In genomic region chr3L:17310509-17310908, dm6 we compare ENCODE assay signal across 1 fruit fly cellular context.
TF ChIP-seq lines count a peak whose summit lies in the region.

No protein-coding gene starts in this region.

TF ChIP-seq in whole organism, embryonic, 481 proteins besides CTCF, POLR2A, EP300 and RAD21 (continued from another document and continues in another):
- TF ChIP-seq insv (GFP tag; optimal IDR thresholded peaks at IDR 0.05; lab: Kevin White, UChicago): no peak
- TF ChIP-seq emc (GFP tag; optimal IDR thresholded peaks at IDR 0.05; lab: Kevin White, UChicago): no peak
- no peak for TF ChIP-seq CG16813 (GFP tag; IDR thresholded peaks at IDR 0.05; lab: Robert Waterston, UW; ENCODE audit: partially characterized antibody)
- TF ChIP-seq Chrac-16 (GFP tag; optimal IDR thresholded peaks at IDR 0.05; lab: Kevin White, UChicago): no peak
- peak; percentile 39 for TF ChIP-seq CG15269 (tag; optimal IDR thresholded peaks at IDR 0.05; lab: Kevin White, UChicago)
- TF ChIP-seq stc (GFP tag; IDR thresholded peaks at IDR 0.05; lab: Robert Waterston, UW): peak; percentile 42; the same call in 1 of the 2 replicates
- no peak for TF ChIP-seq CG1602 (GFP tag; optimal IDR thresholded peaks at IDR 0.05; lab: Kevin White, UChicago)
- TF ChIP-seq wdn (GFP tag; IDR thresholded peaks at IDR 0.05; lab: Robert Waterston, UW): 0 out of 2 replicates have a peak, but pooled peaks have one; percentile 14
- no peak for TF ChIP-seq CG7786 (GFP tag; optimal IDR thresholded peaks at IDR 0.05; lab: Kevin White, UChicago)
- TF ChIP-seq CG13424 (tag; optimal IDR thresholded peaks at IDR 0.05; lab: Kevin White, UChicago): peak; percentile 32
- peak; percentile 22 for TF ChIP-seq gcm (GFP tag; optimal IDR thresholded peaks at IDR 0.05; lab: Kevin White, UChicago)
- TF ChIP-seq CG15601 (tag; optimal IDR thresholded peaks at IDR 0.05; lab: Kevin White, UChicago): no peak
- peak; percentile 75; the same call in 1 of the 2 replicates for TF ChIP-seq Xrp1 (GFP tag; IDR thresholded peaks at IDR 0.05; lab: Robert Waterston, UW)
- no peak for TF ChIP-seq CG16815 (GFP tag; optimal IDR thresholded peaks at IDR 0.05; lab: Kevin White, UChicago)
- TF ChIP-seq az2 (GFP tag; optimal IDR thresholded peaks at IDR 0.05; lab: Kevin White, UChicago): no peak
- TF ChIP-seq CG8388 (GFP tag; optimal IDR thresholded peaks at IDR 0.05; lab: Kevin White, UChicago): peak; percentile 17
- no peak for TF ChIP-seq br (optimal IDR thresholded peaks at IDR 0.05; lab: Kevin White, UChicago)
- no peak for TF ChIP-seq dimm (GFP tag; IDR thresholded peaks at IDR 0.05; lab: Robert Waterston, UW)
- peak; percentile 47 for TF ChIP-seq grau (tag; optimal IDR thresholded peaks at IDR 0.05; lab: Kevin White, UChicago)
- TF ChIP-seq HLH3B (GFP tag; IDR thresholded peaks at IDR 0.05; lab: Robert Waterston, UW): peak; percentile 48; the same call in 1 of the 2 replicates
- no peak for TF ChIP-seq eve (GFP tag; optimal IDR thresholded peaks at IDR 0.05; lab: Kevin White, UChicago)
- TF ChIP-seq H15 (GFP tag; IDR thresholded peaks at IDR 0.05; lab: Robert Waterston, UW): no peak
- TF ChIP-seq CG43689 (GFP tag; IDR thresholded peaks at IDR 0.05; lab: Robert Waterston, UW): no peak
- peak; percentile 86 for TF ChIP-seq lab (GFP tag; optimal IDR thresholded peaks at IDR 0.05; lab: Kevin White, UChicago)
- TF ChIP-seq rib (GFP tag; IDR thresholded peaks at IDR 0.05; lab: Robert Waterston, UW): no peak
- TF ChIP-seq CoRest (tag; optimal IDR thresholded peaks at IDR 0.05; lab: Kevin White, UChicago): peak; percentile 29
- peak; percentile 57 for TF ChIP-seq Blimp-1 (GFP tag; optimal IDR thresholded peaks at IDR 0.05; lab: Kevin White, UChicago)
- TF ChIP-seq ftz-f1 (GFP tag; optimal IDR thresholded peaks at IDR 0.05; lab: Kevin White, UChicago): no peak
- TF ChIP-seq Xbp1 (GFP tag; optimal IDR thresholded peaks at IDR 0.05; lab: Kevin White, UChicago): peak; percentile 5
- TF ChIP-seq Sin3A (optimal IDR thresholded peaks at IDR 0.05; lab: Kevin White, UChicago): no peak
- no peak for TF ChIP-seq sisA (GFP tag; IDR thresholded peaks at IDR 0.05; lab: Robert Waterston, UW)
- TF ChIP-seq Adf1 (GFP tag; IDR thresholded peaks at IDR 0.05; lab: Robert Waterston, UW): no peak
- peak; percentile 73 for TF ChIP-seq vvl (GFP tag; IDR thresholded peaks at IDR 0.05; lab: Robert Waterston, UW)
- TF ChIP-seq hb (GFP tag; IDR thresholded peaks at IDR 0.05; lab: Robert Waterston, UW; ENCODE audit: partially characterized antibody): no peak
- no peak for TF ChIP-seq Fer2 (tag; optimal IDR thresholded peaks at IDR 0.05; lab: Kevin White, UChicago)
- 0 out of 2 replicates have a peak, but pooled peaks have one; percentile 16 for TF ChIP-seq klu (GFP tag; IDR thresholded peaks at IDR 0.05; lab: Robert Waterston, UW)
- TF ChIP-seq CG2678 (tag; optimal IDR thresholded peaks at IDR 0.05; lab: Kevin White, UChicago): peak; percentile 61
- TF ChIP-seq Hr51 (GFP tag; optimal IDR thresholded peaks at IDR 0.05; lab: Kevin White, UChicago): peak in 1 of 2 experiments; percentile 59
- TF ChIP-seq crol (GFP tag; IDR thresholded peaks at IDR 0.05; lab: Robert Waterston, UW): no peak
- no peak for TF ChIP-seq chm (GFP tag; IDR thresholded peaks at IDR 0.05; lab: Robert Waterston, UW)
- TF ChIP-seq GATAe (GFP tag; conservative IDR thresholded peaks at IDR 0.05; lab: Robert Waterston, UW): no peak
- TF ChIP-seq zen (tag; optimal IDR thresholded peaks at IDR 0.05; lab: Kevin White, UChicago): no peak
- TF ChIP-seq CG33213 (GFP tag; optimal IDR thresholded peaks at IDR 0.05; lab: Kevin White, UChicago): no peak
- 0 out of 2 replicates have a peak, but pooled peaks have one; percentile 36 for TF ChIP-seq CG11247 (GFP tag; IDR thresholded peaks at IDR 0.05; lab: Robert Waterston, UW)
- TF ChIP-seq CG11093 (GFP tag; IDR thresholded peaks at IDR 0.05; lab: Robert Waterston, UW): 0 out of 3 replicates have a peak, but pooled peaks have one; percentile 55
- TF ChIP-seq nmo (GFP tag; optimal IDR thresholded peaks at IDR 0.05; lab: Kevin White, UChicago): peak; percentile 14
- no peak for TF ChIP-seq CG10462 (GFP tag; optimal IDR thresholded peaks at IDR 0.05; lab: Kevin White, UChicago)
- TF ChIP-seq CG18476 (GFP tag; optimal IDR thresholded peaks at IDR 0.05; lab: Kevin White, UChicago): no peak
- peak; percentile 2 for TF ChIP-seq CG30403 (GFP tag; optimal IDR thresholded peaks at IDR 0.05; lab: Kevin White, UChicago)
- no peak for TF ChIP-seq ham (GFP tag; IDR thresholded peaks at IDR 0.05; lab: Robert Waterston, UW)
- TF ChIP-seq CG18011 (GFP tag; optimal IDR thresholded peaks at IDR 0.05; lab: Kevin White, UChicago): no peak
- no peak for TF ChIP-seq gcm2 (GFP tag; optimal IDR thresholded peaks at IDR 0.05; lab: Kevin White, UChicago)
- no peak for TF ChIP-seq kni (GFP tag; optimal IDR thresholded peaks at IDR 0.05; lab: Kevin White, UChicago)
- TF ChIP-seq wek (GFP tag; optimal IDR thresholded peaks at IDR 0.05; lab: Kevin White, UChicago): no peak
- TF ChIP-seq D19A (tag; optimal IDR thresholded peaks at IDR 0.05; lab: Kevin White, UChicago): peak; percentile 56
- peak; percentile 41 for TF ChIP-seq CG9817 (tag; optimal IDR thresholded peaks at IDR 0.05; lab: Kevin White, UChicago)
- no peak for TF ChIP-seq CG31365 (tag; optimal IDR thresholded peaks at IDR 0.05; lab: Kevin White, UChicago)
- TF ChIP-seq CG2120 (GFP tag; optimal IDR thresholded peaks at IDR 0.05; lab: Kevin White, UChicago): peak; percentile 31
- peak; percentile 9 for TF ChIP-seq CG6854 (GFP tag; optimal IDR thresholded peaks at IDR 0.05; lab: Kevin White, UChicago)
- TF ChIP-seq CG14667 (GFP tag; IDR thresholded peaks at IDR 0.05; lab: Robert Waterston, UW): peak; percentile 45
- TF ChIP-seq CG6683 (GFP tag; optimal IDR thresholded peaks at IDR 0.05; lab: Kevin White, UChicago): peak; percentile 60
- no peak for TF ChIP-seq Taf1 (GFP tag; IDR thresholded peaks at IDR 0.05; lab: Robert Waterston, UW)
- TF ChIP-seq CG7839 (tag; optimal IDR thresholded peaks at IDR 0.05; lab: Kevin White, UChicago): peak; percentile 40
- TF ChIP-seq mam (GFP tag; optimal IDR thresholded peaks at IDR 0.05; lab: Kevin White, UChicago): no peak
- no peak for TF ChIP-seq hth (optimal IDR thresholded peaks at IDR 0.05; lab: Kevin White, UChicago)
- peak; percentile 33 for TF ChIP-seq CG15514 (GFP tag; optimal IDR thresholded peaks at IDR 0.05; lab: Kevin White, UChicago)
- TF ChIP-seq sob (GFP tag; IDR thresholded peaks at IDR 0.05; lab: Robert Waterston, UW): 0 out of 2 replicates have a peak, but pooled peaks have one; percentile 20
- TF ChIP-seq HHEX (GFP tag; optimal IDR thresholded peaks at IDR 0.05; lab: Kevin White, UChicago): peak; percentile 37
- TF ChIP-seq Bdp1 (GFP tag; optimal IDR thresholded peaks at IDR 0.05; lab: Kevin White, UChicago): no peak
- no peak for TF ChIP-seq lola (GFP tag; optimal IDR thresholded peaks at IDR 0.05; lab: Kevin White, UChicago)
- TF ChIP-seq cwo (GFP tag; optimal IDR thresholded peaks at IDR 0.05; lab: Kevin White, UChicago): peak; percentile 68
- TF ChIP-seq CG7271 (tag; optimal IDR thresholded peaks at IDR 0.05; lab: Kevin White, UChicago): no peak
- TF ChIP-seq CG8089 (GFP tag; optimal IDR thresholded peaks at IDR 0.05; lab: Kevin White, UChicago): no peak
- peak; percentile 63; the same call in 2 of the 3 replicates for TF ChIP-seq zfh1 (GFP tag; IDR thresholded peaks at IDR 0.05; lab: Robert Waterston, UW)
- peak; percentile 65 for TF ChIP-seq Ptx1 (GFP tag; IDR thresholded peaks at IDR 0.05; lab: Robert Waterston, UW)
- no peak for TF ChIP-seq Dp (GFP tag; optimal IDR thresholded peaks at IDR 0.05; lab: Kevin White, UChicago)
- TF ChIP-seq CG12391 (tag; optimal IDR thresholded peaks at IDR 0.05; lab: Kevin White, UChicago): peak; percentile 33
- TF ChIP-seq dati (GFP tag; IDR thresholded peaks at IDR 0.05; lab: Robert Waterston, UW): no peak
- no peak for TF ChIP-seq mld (GFP tag; IDR thresholded peaks at IDR 0.05; lab: Robert Waterston, UW; ENCODE audit: partially characterized antibody)
- no peak for TF ChIP-seq vnd (GFP tag; IDR thresholded peaks at IDR 0.05; lab: Robert Waterston, UW; ENCODE audit: partially characterized antibody)
- TF ChIP-seq Ssrp (tag; optimal IDR thresholded peaks at IDR 0.05; lab: Kevin White, UChicago): no peak
- no peak for TF ChIP-seq HLHmδ (GFP tag; optimal IDR thresholded peaks at IDR 0.05; lab: Kevin White, UChicago)
- TF ChIP-seq Dbx (GFP tag; IDR thresholded peaks at IDR 0.05; lab: Robert Waterston, UW): 0 out of 3 replicates have a peak, but pooled peaks have one; percentile 50
- TF ChIP-seq CG17359 (tag; optimal IDR thresholded peaks at IDR 0.05; lab: Kevin White, UChicago): peak; percentile 43
- TF ChIP-seq PHDP (tag; optimal IDR thresholded peaks at IDR 0.05; lab: Kevin White, UChicago): peak; percentile 37
- no peak for TF ChIP-seq CG9437 (GFP tag; optimal IDR thresholded peaks at IDR 0.05; lab: Kevin White, UChicago)
- TF ChIP-seq CG8765 (GFP tag; IDR thresholded peaks at IDR 0.05; lab: Robert Waterston, UW): peak; percentile 12; the same call in 1 of the 2 replicates
- TF ChIP-seq tgo (GFP tag; IDR thresholded peaks at IDR 0.05; lab: Robert Waterston, UW): peak; percentile 52; the same call in 2 of the 3 replicates
- TF ChIP-seq Abd-B (GFP tag; optimal IDR thresholded peaks at IDR 0.05; lab: Kevin White, UChicago): no peak
- no peak for TF ChIP-seq CG2889 (GFP tag; IDR thresholded peaks at IDR 0.05; lab: Robert Waterston, UW)
- TF ChIP-seq tna (GFP tag; IDR thresholded peaks at IDR 0.05; lab: Robert Waterston, UW; ENCODE audit: partially characterized antibody): no peak
- TF ChIP-seq ara (GFP tag; IDR thresholded peaks at IDR 0.05; lab: Robert Waterston, UW): peak; percentile 53
- TF ChIP-seq HmgD (GFP tag; optimal IDR thresholded peaks at IDR 0.05; lab: Kevin White, UChicago): no peak
- TF ChIP-seq phol (tag; optimal IDR thresholded peaks at IDR 0.05; lab: Kevin White, UChicago): peak; percentile 47
- peak; percentile 18 for TF ChIP-seq org-1 (GFP tag; optimal IDR thresholded peaks at IDR 0.05; lab: Kevin White, UChicago)
- no peak for TF ChIP-seq Dref (GFP tag; IDR thresholded peaks at IDR 0.05; lab: Robert Waterston, UW)
- TF ChIP-seq gt (GFP tag; IDR thresholded peaks at IDR 0.05; lab: Robert Waterston, UW): no peak
- no peak for TF ChIP-seq CG34224 (GFP tag; IDR thresholded peaks at IDR 0.05; lab: Robert Waterston, UW; ENCODE audit: partially characterized antibody)
- TF ChIP-seq dm (GFP tag; optimal IDR thresholded peaks at IDR 0.05; lab: Kevin White, UChicago): no peak
- TF ChIP-seq gfzf (GFP tag; optimal IDR thresholded peaks at IDR 0.05; lab: Kevin White, UChicago): no peak
- no peak for TF ChIP-seq kay (GFP tag; optimal IDR thresholded peaks at IDR 0.05; lab: Kevin White, UChicago)
- TF ChIP-seq unpg (GFP tag; optimal IDR thresholded peaks at IDR 0.05; lab: Kevin White, UChicago): peak; percentile 60
- TF ChIP-seq CG4617 (GFP tag; optimal IDR thresholded peaks at IDR 0.05; lab: Kevin White, UChicago; ENCODE audit: borderline replicate concordance): no peak
- no peak for TF ChIP-seq CG13775 (GFP tag; optimal IDR thresholded peaks at IDR 0.05; lab: Kevin White, UChicago)
- TF ChIP-seq nau (GFP tag; optimal IDR thresholded peaks at IDR 0.05; lab: Kevin White, UChicago): peak; percentile 6
- TF ChIP-seq Nf-YC (tag; optimal IDR thresholded peaks at IDR 0.05; lab: Kevin White, UChicago): no peak
- 0 out of 2 replicates have a peak, but pooled peaks have one; percentile 31 for TF ChIP-seq ttk (GFP tag; IDR thresholded peaks at IDR 0.05; lab: Robert Waterston, UW)
- peak; percentile 46 for TF ChIP-seq CG17829 (tag; optimal IDR thresholded peaks at IDR 0.05; lab: Kevin White, UChicago)
- peak; percentile 42 for TF ChIP-seq tap (tag; optimal IDR thresholded peaks at IDR 0.05; lab: Kevin White, UChicago)
- TF ChIP-seq onecut (GFP tag; IDR thresholded peaks at IDR 0.05; lab: Robert Waterston, UW): peak; percentile 23; the same call in 1 of the 2 replicates
- no peak for TF ChIP-seq repo (GFP tag; optimal IDR thresholded peaks at IDR 0.05; lab: Kevin White, UChicago)
- TF ChIP-seq hbn (GFP tag; IDR thresholded peaks at IDR 0.05; lab: Robert Waterston, UW; ENCODE audit: partially characterized antibody): no peak
- peak; percentile 43; the same call in 1 of the 3 replicates for TF ChIP-seq CG17361 (GFP tag; IDR thresholded peaks at IDR 0.05; lab: Robert Waterston, UW)
- no peak for TF ChIP-seq CG8478 (optimal IDR thresholded peaks at IDR 0.05; lab: Kevin White, UChicago)
- no peak for TF ChIP-seq Ravus (GFP tag; IDR thresholded peaks at IDR 0.05; lab: Robert Waterston, UW)
- TF ChIP-seq CG18599 (GFP tag; optimal IDR thresholded peaks at IDR 0.05; lab: Kevin White, UChicago): peak; percentile 87
- no peak for TF ChIP-seq Doc2 (GFP tag; IDR thresholded peaks at IDR 0.05; lab: Robert Waterston, UW)
- peak; percentile 25 for TF ChIP-seq CG12299 (tag; optimal IDR thresholded peaks at IDR 0.05; lab: Kevin White, UChicago)
- peak; percentile 1 for TF ChIP-seq NfI (GFP tag; optimal IDR thresholded peaks at IDR 0.05; lab: Kevin White, UChicago)
- TF ChIP-seq Myb (GFP tag; optimal IDR thresholded peaks at IDR 0.05; lab: Kevin White, UChicago): no peak
- no peak for TF ChIP-seq Hr39 (optimal IDR thresholded peaks at IDR 0.05; lab: Kevin White, UChicago)
- no peak for TF ChIP-seq amos (GFP tag; IDR thresholded peaks at IDR 0.05; lab: Robert Waterston, UW; ENCODE audit: partially characterized antibody)
- no peak for TF ChIP-seq sqz (GFP tag; optimal IDR thresholded peaks at IDR 0.05; lab: Kevin White, UChicago)
- TF ChIP-seq CG10274 (GFP tag; optimal IDR thresholded peaks at IDR 0.05; lab: Kevin White, UChicago): no peak
- no peak for TF ChIP-seq corto (GFP tag; optimal IDR thresholded peaks at IDR 0.05; lab: Kevin White, UChicago)
- TF ChIP-seq Doc3 (GFP tag; IDR thresholded peaks at IDR 0.05; lab: Robert Waterston, UW; ENCODE audit: partially characterized antibody): no peak
- TF ChIP-seq Ada2b (GFP tag; IDR thresholded peaks at IDR 0.05; lab: Robert Waterston, UW): peak; percentile 62
- TF ChIP-seq C15 (GFP tag; IDR thresholded peaks at IDR 0.05; lab: Robert Waterston, UW): 0 out of 3 replicates have a peak, but pooled peaks have one; percentile 8
- TF ChIP-seq ATbp (GFP tag; optimal IDR thresholded peaks at IDR 0.05; lab: Kevin White, UChicago): peak; percentile 27
- TF ChIP-seq Dfd (GFP tag; optimal IDR thresholded peaks at IDR 0.05; lab: Kevin White, UChicago): no peak
- TF ChIP-seq gsb-n (tag; optimal IDR thresholded peaks at IDR 0.05; lab: Kevin White, UChicago): no peak
- no peak for TF ChIP-seq CG10321 (GFP tag; IDR thresholded peaks at IDR 0.05; lab: Robert Waterston, UW)
